Fruit fly (Drosophila melanogaster) whole organism, adult: ENCODE results near the gene CG34375.

ENCODE experiments used
- CG11617 ChIP-seq: fragments of 200-800 bp; sonication (Bioruptor generic); optimal IDR thresholded peaks from 2 replicates; lab custom pipeline; 2017; ENCODE audit warnings: mild to moderate bottlenecking, missing biosample characterization, missing genetic modification reagents, missing genetic modification characterization
- CG12768 ChIP-seq: fragments of 200-800 bp; sonication (Bioruptor generic); optimal IDR thresholded peaks from 2 replicates; lab custom pipeline; 2017; ENCODE audit warnings: missing biosample characterization, missing genetic modification characterization, mild to moderate bottlenecking, moderate library complexity, missing genetic modification reagents
- CG14711 ChIP-seq: fragments of 200-800 bp; sonication (Bioruptor generic); optimal IDR thresholded peaks from 2 replicates; lab custom pipeline; 2018; ENCODE audit warnings: missing biosample characterization, mild to moderate bottlenecking, missing genetic modification characterization, moderate library complexity
- CG1620 ChIP-seq: fragments of 200-800 bp; sonication (Bioruptor generic); optimal IDR thresholded peaks from 2 replicates; lab custom pipeline; 2016; ENCODE audit warnings: missing biosample characterization, missing genetic modification characterization
- CG33017 ChIP-seq: fragments of 200-800 bp; sonication (Bioruptor generic); optimal IDR thresholded peaks from 2 replicates; lab custom pipeline; 2018; ENCODE audit warnings: missing biosample characterization, mild to moderate bottlenecking, missing genetic modification characterization, moderate library complexity
- CG5204 ChIP-seq: fragments of 200-800 bp; sonication (Bioruptor generic); optimal IDR thresholded peaks from 2 replicates; lab custom pipeline; 2016; ENCODE audit warnings: missing biosample characterization, missing genetic modification characterization
- CG7045 ChIP-seq: fragments of 200-800 bp; sonication (Bioruptor generic); optimal IDR thresholded peaks from 2 replicates; lab custom pipeline; 2017; ENCODE audit warnings: missing biosample characterization, mild to moderate bottlenecking, missing genetic modification characterization
- CG7101 ChIP-seq: fragments of 200-800 bp; sonication (Bioruptor generic); optimal IDR thresholded peaks from 2 replicates; lab custom pipeline; 2018; ENCODE audit warnings: missing biosample characterization, mild to moderate bottlenecking, missing genetic modification characterization, moderate library complexity
- Clk ChIP-seq: fragments of 200-800 bp; sonication (Bioruptor generic); optimal IDR thresholded peaks from 2 replicates; lab custom pipeline; 2017; ENCODE audit warnings: missing biosample characterization, missing genetic modification characterization
- Crg-1 ChIP-seq: fragments of 200-800 bp; sonication (Bioruptor generic); optimal IDR thresholded peaks from 2 replicates; lab custom pipeline; 2016; ENCODE audit warnings: missing biosample characterization, missing genetic modification characterization
- Hr96 ChIP-seq: fragments of 200-800 bp; sonication (Bioruptor generic); optimal IDR thresholded peaks from 2 replicates; lab custom pipeline; 2016; ENCODE audit warnings: missing biosample characterization, missing genetic modification characterization
- Mnt ChIP-seq: fragments of 200-800 bp; sonication (Bioruptor generic); optimal IDR thresholded peaks from 2 replicates; lab custom pipeline; 2016; ENCODE audit warnings: missing biosample characterization, mild to moderate bottlenecking, missing genetic modification characterization
- bab1 ChIP-seq: fragments of 200-800 bp; sonication (Bioruptor generic); optimal IDR thresholded peaks from 3 replicates; lab custom pipeline; 2019; ENCODE audit warnings: missing biosample characterization, mild to moderate bottlenecking, missing genetic modification characterization, moderate library complexity
- cic ChIP-seq: fragments of 200-800 bp; sonication (Bioruptor generic); optimal IDR thresholded peaks from 2 replicates; lab custom pipeline; 2017; ENCODE audit warnings: missing biosample characterization, mild to moderate bottlenecking, missing genetic modification characterization, moderate library complexity
- cnc ChIP-seq, 2 experiments: fragments of >200 bp; optimal IDR thresholded peaks; 2 replicates each; lab custom pipeline; 2017
- kay ChIP-seq: fragments of 200-800 bp; sonication (Bioruptor generic); peaks from one replicate; lab custom pipeline; 2016; ENCODE audit warnings: missing biosample characterization, missing genetic modification characterization, borderline replicate concordance
- ovo ChIP-seq: fragments of 200-800 bp; sonication (Bioruptor generic); optimal IDR thresholded peaks from 2 replicates; lab custom pipeline; 2016; ENCODE audit warnings: missing biosample characterization, missing genetic modification characterization
- pad ChIP-seq: fragments of 200-800 bp; sonication (Bioruptor generic); optimal IDR thresholded peaks from 3 replicates; lab custom pipeline; 2017; ENCODE audit warnings: missing biosample characterization, missing genetic modification characterization, mild to moderate bottlenecking, moderate library complexity, missing genetic modification reagents
- tj ChIP-seq: fragments of 200-800 bp; sonication (Bioruptor generic); optimal IDR thresholded peaks from 3 replicates; lab custom pipeline; 2017; ENCODE audit warnings: missing biosample characterization, mild to moderate bottlenecking, missing genetic modification characterization, moderate library complexity
- toe ChIP-seq: fragments of 200-800 bp; sonication (Bioruptor generic); optimal IDR thresholded peaks from 2 replicates; lab custom pipeline; 2016; ENCODE audit warnings: missing biosample characterization, missing genetic modification characterization

Gene CG34375

DNA sequence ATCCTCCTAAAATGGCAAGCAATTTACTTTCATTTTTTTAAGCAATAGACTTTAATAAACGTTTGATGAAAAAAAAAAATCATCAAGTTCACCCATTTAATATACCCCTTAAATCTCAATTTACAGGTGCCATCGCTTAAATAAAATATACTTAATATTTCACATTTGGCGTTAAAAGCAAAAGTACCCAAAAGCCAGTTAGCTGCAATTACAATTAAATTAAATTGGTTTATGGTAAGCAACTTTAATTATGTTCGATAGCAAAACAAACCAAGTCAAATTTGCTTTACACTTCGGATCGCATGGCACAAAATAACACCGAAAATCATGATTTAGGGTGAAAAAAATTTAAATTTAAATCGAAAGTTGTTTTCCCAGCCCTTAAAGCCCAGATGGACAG lies 31.6 kb upstream of the CG34375 start, which contains the start of gene CG13838:
Gene CG13838, plus strand, starts transcription at position 301 of the 400 bp plus-strand sequence.
- no peak for TF ChIP-seq toe
- TF ChIP-seq CG11617 (GFP tag; lab: Kevin White, UChicago), result no peak
- no peak for TF ChIP-seq Clk (GFP tag; lab: Kevin White, UChicago)
- no peak for TF ChIP-seq kay (GFP tag; lab: Kevin White, UChicago)
- TF ChIP-seq CG12768 (GFP tag; lab: Kevin White, UChicago), result no peak
- no peak for TF ChIP-seq CG5204 (GFP tag; lab: Kevin White, UChicago)
- no peak for TF ChIP-seq CG7045 (GFP tag; lab: Kevin White, UChicago)
- no peak for TF ChIP-seq tj (GFP tag; lab: Kevin White, UChicago)
- TF ChIP-seq CG7101 (tag; lab: Kevin White, UChicago), result no peak
- no peak for TF ChIP-seq Crg-1 (GFP tag; lab: Kevin White, UChicago)
- TF ChIP-seq Mnt, result no peak
- TF ChIP-seq Hr96, result no peak
- no peak for TF ChIP-seq ovo
- no peak for TF ChIP-seq CG33017 (tag; lab: Kevin White, UChicago)
- no peak for TF ChIP-seq CG14711 (tag; lab: Kevin White, UChicago)
- no peak for TF ChIP-seq cic (GFP tag; lab: Kevin White, UChicago)
- no peak for TF ChIP-seq bab1 (GFP tag; lab: Kevin White, UChicago)
- TF ChIP-seq pad (GFP tag; lab: Kevin White, UChicago), result no peak
- no peak for TF ChIP-seq CG1620 (GFP tag; lab: Kevin White, UChicago)
- no peak for TF ChIP-seq cnc (optimal IDR thresholded peaks at IDR 0.05; lab: Kevin White, UChicago)

DNA sequence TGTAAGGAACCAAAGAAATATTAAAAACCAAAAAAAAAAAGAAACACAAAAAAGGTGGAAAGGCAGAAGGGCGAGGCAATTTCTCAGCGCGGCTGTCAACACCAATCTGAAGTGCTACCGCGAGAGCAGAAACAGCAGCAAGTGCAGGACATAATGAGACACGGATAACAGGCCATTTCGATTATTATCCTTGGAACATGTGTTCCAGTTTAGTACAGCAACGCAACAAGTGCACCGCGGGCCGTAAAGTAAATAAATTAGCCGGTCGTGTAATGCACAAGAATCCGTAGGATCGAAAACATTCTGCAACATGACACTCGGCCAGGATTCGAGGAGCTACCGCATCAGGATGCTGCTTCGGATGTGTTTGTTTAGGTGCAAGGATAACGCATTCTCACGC lies 27.7 kb upstream of the CG34375 start:
- TF ChIP-seq CG33017 (tag; lab: Kevin White, UChicago) (no peak), cic (GFP tag; lab: Kevin White, UChicago) (no peak), pad (GFP tag; lab: Kevin White, UChicago) (no peak), Crg-1 (GFP tag; lab: Kevin White, UChicago) (no peak), CG14711 (tag; lab: Kevin White, UChicago) (no peak), bab1 (GFP tag; lab: Kevin White, UChicago) (no peak), CG11617 (GFP tag; lab: Kevin White, UChicago) (no peak), CG7045 (GFP tag; lab: Kevin White, UChicago) (no peak), toe (no peak), cnc (optimal IDR thresholded peaks at IDR 0.05; lab: Kevin White, UChicago) (no peak), tj (GFP tag; lab: Kevin White, UChicago) (no peak), Mnt (no peak), CG12768 (GFP tag; lab: Kevin White, UChicago) (no peak), CG1620 (GFP tag; lab: Kevin White, UChicago) (no peak)

DNA sequence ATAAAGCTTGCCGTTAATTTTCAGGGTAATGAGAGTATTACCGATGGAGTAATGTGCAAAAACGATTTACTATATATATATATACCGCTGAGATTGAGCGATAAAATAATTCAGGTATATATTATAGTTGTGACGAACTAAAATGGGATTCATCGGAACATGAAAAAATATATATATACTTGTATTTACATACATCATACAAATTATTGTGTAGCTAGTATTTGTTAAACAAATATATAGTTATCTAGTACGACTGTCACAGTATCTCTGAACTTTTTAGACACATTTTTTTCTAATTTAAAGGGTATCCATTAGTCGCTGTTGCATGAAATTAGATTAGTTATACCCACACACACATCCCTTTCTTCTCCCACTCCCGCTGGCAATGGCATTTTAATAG lies 26.0 kb upstream of the CG34375 start:
- TF ChIP-seq Mnt, result no peak
- TF ChIP-seq cic (GFP tag; lab: Kevin White, UChicago), result no peak
- no peak for TF ChIP-seq ovo
- TF ChIP-seq CG11617 (GFP tag; lab: Kevin White, UChicago), result no peak
- no peak for TF ChIP-seq Hr96

DNA sequence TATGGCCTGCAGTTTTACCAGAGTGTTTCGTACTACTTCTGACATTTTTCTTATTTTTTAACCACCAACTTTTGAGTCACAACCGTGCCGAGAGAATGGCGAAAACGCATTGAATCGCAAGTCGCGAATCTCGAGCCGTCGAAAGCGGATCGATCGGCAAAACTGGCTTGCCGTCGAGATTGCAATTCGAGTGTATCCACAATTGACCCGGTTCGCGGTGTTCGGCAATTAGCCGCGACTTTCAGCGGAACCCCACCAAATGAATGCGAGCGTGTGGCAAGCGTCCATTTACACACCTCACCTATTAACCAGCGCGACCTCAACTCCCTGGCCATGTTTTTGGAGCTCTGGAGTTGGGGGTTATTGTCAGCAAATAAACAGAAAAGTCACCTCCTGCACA lies 25.1 kb upstream of the CG34375 start, which contains the start of gene CG13833:
Gene CG13833, minus strand, starts transcription at position 101 of the 400 bp plus-strand sequence.
- TF ChIP-seq CG7045 (GFP tag; lab: Kevin White, UChicago) (no peak), CG14711 (tag; lab: Kevin White, UChicago) (no peak), toe (no peak), Hr96 (no peak), Crg-1 (GFP tag; lab: Kevin White, UChicago) (no peak), pad (GFP tag; lab: Kevin White, UChicago) (no peak), CG7101 (tag; lab: Kevin White, UChicago) (no peak)

DNA sequence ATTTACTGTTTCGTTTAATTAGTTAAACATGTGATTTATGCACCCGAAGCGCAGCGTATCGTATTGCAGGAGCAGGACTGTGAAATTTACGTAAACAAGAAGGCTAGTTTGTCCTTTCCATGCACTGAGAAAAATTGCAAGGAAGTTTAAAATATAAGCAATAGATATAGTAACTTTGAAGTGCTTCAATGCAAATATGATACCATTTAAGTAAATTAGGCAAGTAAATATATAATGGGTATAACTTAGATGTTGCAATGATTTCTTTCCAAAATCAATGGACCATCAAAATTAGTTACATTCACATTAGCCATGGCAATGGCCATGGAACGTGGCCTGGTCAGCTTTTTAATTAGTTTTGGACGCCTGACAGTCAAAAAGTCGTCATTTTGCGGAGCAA lies 20.5 kb upstream of the CG34375 start:
- TF ChIP-seq toe (no peak), cnc (optimal IDR thresholded peaks at IDR 0.05; lab: Kevin White, UChicago) (no peak), CG12768 (GFP tag; lab: Kevin White, UChicago) (no peak), CG14711 (tag; lab: Kevin White, UChicago) (no peak), Mnt (no peak), CG5204 (GFP tag; lab: Kevin White, UChicago) (no peak), Clk (GFP tag; lab: Kevin White, UChicago) (no peak), CG7101 (tag; lab: Kevin White, UChicago) (no peak), tj (GFP tag; lab: Kevin White, UChicago) (no peak), Hr96 (no peak), pad (GFP tag; lab: Kevin White, UChicago) (no peak), kay (GFP tag; lab: Kevin White, UChicago) (no peak), CG33017 (tag; lab: Kevin White, UChicago) (no peak), bab1 (GFP tag; lab: Kevin White, UChicago) (no peak), Crg-1 (GFP tag; lab: Kevin White, UChicago) (no peak), cic (GFP tag; lab: Kevin White, UChicago) (no peak), CG11617 (GFP tag; lab: Kevin White, UChicago) (no peak), ovo (no peak), CG7045 (GFP tag; lab: Kevin White, UChicago) (no peak), CG1620 (GFP tag; lab: Kevin White, UChicago) (no peak)

DNA sequence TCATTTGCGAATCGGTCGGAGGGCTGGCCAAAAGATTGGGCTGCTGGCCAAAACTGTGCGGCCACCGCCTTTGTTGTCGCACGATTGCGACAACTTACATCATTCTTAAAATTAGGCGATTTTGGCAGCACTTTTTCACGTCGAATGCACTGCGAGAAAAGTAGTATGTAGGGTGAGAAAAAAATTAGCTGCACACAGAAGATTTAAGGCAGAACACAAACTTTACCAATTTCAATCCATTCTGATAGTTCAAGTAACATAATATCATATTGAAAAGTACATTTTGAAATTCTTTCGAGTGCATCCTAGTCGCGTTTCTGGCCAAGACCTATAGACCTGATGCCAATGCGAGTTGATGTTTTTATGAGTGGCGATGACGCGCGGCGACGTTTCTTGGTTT lies 18.1 kb upstream of the CG34375 start:
- TF ChIP-seq CG7045 (GFP tag; lab: Kevin White, UChicago) (no peak), tj (GFP tag; lab: Kevin White, UChicago) (no peak), CG33017 (tag; lab: Kevin White, UChicago) (no peak), cic (GFP tag; lab: Kevin White, UChicago) (no peak), Hr96 (no peak), bab1 (GFP tag; lab: Kevin White, UChicago) (no peak), CG7101 (tag; lab: Kevin White, UChicago) (no peak), Crg-1 (GFP tag; lab: Kevin White, UChicago) (no peak)
